Fruit fly (Drosophila melanogaster) whole organism, adult: ENCODE measurements around the gene fy.

ENCODE experiments used
- Hr96 ChIP-seq: fragments of 200-800 bp; sonication (Bioruptor generic); optimal IDR thresholded peaks from 2 replicates; lab custom pipeline; 2016; ENCODE audit warnings: missing biosample characterization, missing genetic modification characterization
- pad ChIP-seq: fragments of 200-800 bp; sonication (Bioruptor generic); optimal IDR thresholded peaks from 3 replicates; lab custom pipeline; 2017; ENCODE audit warnings: missing biosample characterization, missing genetic modification characterization, mild to moderate bottlenecking, moderate library complexity, missing genetic modification reagents

DNA sequence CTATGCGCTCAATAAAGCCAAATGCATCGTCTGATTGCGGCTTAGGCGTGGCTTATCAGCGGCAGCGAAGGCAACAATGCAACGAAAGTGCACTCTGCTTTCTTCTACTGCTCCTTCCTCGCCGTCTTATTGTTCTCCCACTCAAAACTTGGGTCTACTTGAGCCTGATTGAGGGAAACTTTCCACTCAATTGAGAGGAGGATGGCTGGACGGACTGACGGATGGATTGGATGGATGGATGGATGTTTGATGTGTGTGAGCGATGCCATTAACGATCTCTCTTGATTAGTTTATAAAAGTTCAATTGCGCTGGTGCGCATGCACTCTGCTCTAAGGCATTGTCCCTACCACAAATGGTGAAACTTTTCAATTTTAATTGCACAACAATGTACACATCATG is 20.0 kb upstream of the fy start:
- TF ChIP-seq pad (GFP tag; lab: Kevin White, UChicago) (no peak), Hr96 (GFP tag; lab: Kevin White, UChicago) (no peak)
